Worm (Caenorhabditis elegans) whole organism, young adult: ENCODE results near the gene dhhc-6.
A peak's percentile ranks its signal among the peaks of the same experiment; 100 is the strongest.

Experiments
- B0035.1 ChIP-seq: sonication (generic microtip); optimal IDR thresholded peaks from 2 replicates; lab custom pipeline; 2016; ENCODE audit warnings: missing genetic modification characterization, mild to moderate bottlenecking, missing compliant biosample characterization, missing genotype, missing genetic modification reagents
- B0261.1 ChIP-seq: sonication (generic microtip); optimal IDR thresholded peaks from 2 replicates; lab custom pipeline; 2016; ENCODE audit warnings: mild to moderate bottlenecking, missing genetic modification characterization, moderate library complexity, missing compliant biosample characterization
- F37B4.10 ChIP-seq: fragments of 200-800 bp; sonication (Bioruptor generic); IDR thresholded peaks from 2 replicates; pipeline ENCODE4 v1.3.6; 2022; ENCODE audit warnings: missing genetic modification characterization, missing compliant biosample characterization
- F39B2.1 ChIP-seq: fragments of 200-800 bp; sonication (Bioruptor generic); IDR thresholded peaks from 2 replicates; pipeline ENCODE4 v1.3.6; 2022; ENCODE audit warnings: missing genetic modification reagents, missing genetic modification characterization, missing compliant biosample characterization
- F57C9.4 ChIP-seq: sonication (generic microtip); optimal IDR thresholded peaks from 2 replicates; lab custom pipeline; 2017; ENCODE audit warnings: mild to moderate bottlenecking, missing genetic modification characterization, missing compliant biosample characterization
- K11D2.4 ChIP-seq: fragments of 200-800 bp; sonication (Bioruptor generic); IDR thresholded peaks from 2 replicates; pipeline ENCODE4 v1.3.6; 2022; ENCODE audit warnings: missing genetic modification reagents, missing genetic modification characterization, missing compliant biosample characterization
- K12H6.12 ChIP-seq: fragments of 200-800 bp; sonication (Bioruptor generic); optimal IDR thresholded peaks from 2 replicates; lab custom pipeline; 2018; ENCODE audit warnings: mild to moderate bottlenecking, missing genetic modification characterization, missing compliant biosample characterization
- ama-1 ChIP-seq, 3 experiments: fragments of 150-350 bp in 1 of 3; sonication (generic microtip) in 2 of 3; optimal IDR thresholded peaks; 2 replicates each; lab custom pipeline; 2014 to 2018; ENCODE audit warnings: missing biosample characterization in 2 of 3, missing genetic modification characterization in 2 of 3, missing genetic modification reagents in 2 of 3
- cebp-2 ChIP-seq: fragments of 200-800 bp; sonication (Bioruptor generic); IDR thresholded peaks from 2 replicates; pipeline ENCODE4 v1.3.6; 2022; ENCODE audit warnings: missing genetic modification characterization, missing compliant biosample characterization
- ceh-100 ChIP-seq: fragments of 200-800 bp; sonication (Bioruptor generic); IDR thresholded peaks from 2 replicates; pipeline ENCODE4 v1.3.6; 2022; ENCODE audit warnings: missing genetic modification reagents, missing genetic modification characterization, missing compliant biosample characterization
- ceh-27 ChIP-seq: fragments of 200-800 bp; sonication (Bioruptor generic); optimal IDR thresholded peaks from 2 replicates; lab custom pipeline; 2018; ENCODE audit warnings: mild to moderate bottlenecking, missing genetic modification characterization, moderate library complexity, missing compliant biosample characterization
- egrh-3 ChIP-seq: fragments of 200-800 bp; sonication (Bioruptor generic); IDR thresholded peaks from 2 replicates; pipeline ENCODE4 v1.3.6; 2022; ENCODE audit warnings: missing genetic modification reagents, missing genetic modification characterization, missing compliant biosample characterization
- ets-4 ChIP-seq: fragments of 200-800 bp; sonication (Bioruptor generic); optimal IDR thresholded peaks from 2 replicates; lab custom pipeline; 2018; ENCODE audit warnings: mild to moderate bottlenecking, missing genetic modification characterization, missing compliant biosample characterization
- fkh-3 ChIP-seq: sonication (generic microtip); optimal IDR thresholded peaks from 2 replicates; lab custom pipeline; 2016; ENCODE audit warnings: mild to moderate bottlenecking, missing genetic modification characterization, missing compliant biosample characterization
- him-1 ChIP-seq: sonication (generic microtip); optimal IDR thresholded peaks from 2 replicates; lab custom pipeline; 2016; ENCODE audit warnings: missing genotype, missing genetic modification reagents, missing genetic modification characterization, missing compliant biosample characterization
- hlh-12 ChIP-seq: sonication (generic microtip); optimal IDR thresholded peaks from 2 replicates; lab custom pipeline; 2016; ENCODE audit warnings: missing genetic modification characterization, missing compliant biosample characterization
- hmg-1.2 ChIP-seq: fragments of 200-800 bp; sonication (Bioruptor generic); IDR thresholded peaks from 2 replicates; pipeline ENCODE4 v1.3.6; 2022; ENCODE audit warnings: missing genetic modification reagents, missing genetic modification characterization, missing compliant biosample characterization
- hrde-1 ChIP-seq: sonication (generic microtip); optimal IDR thresholded peaks from 2 replicates; lab custom pipeline; 2016; ENCODE audit warnings: missing genetic modification characterization, mild to moderate bottlenecking, missing compliant biosample characterization, moderate library complexity, missing genotype, missing genetic modification reagents, borderline replicate concordance
- hsf-1 ChIP-seq: fragments of 200-800 bp; sonication (Bioruptor generic); IDR thresholded peaks from 2 replicates; pipeline ENCODE4 v1.3.6; 2022; ENCODE audit warnings: missing genetic modification reagents, missing genetic modification characterization, missing compliant biosample characterization
- lin-54 ChIP-seq: fragments of 200-800 bp; sonication (Bioruptor generic); optimal IDR thresholded peaks from 2 replicates; lab custom pipeline; 2018; ENCODE audit warnings: mild to moderate bottlenecking, missing genetic modification characterization, missing compliant biosample characterization
- mel-28 ChIP-seq: sonication (generic microtip); optimal IDR thresholded peaks from 2 replicates; lab custom pipeline; 2016; ENCODE audit warnings: borderline replicate concordance, mild to moderate bottlenecking, missing genetic modification characterization, missing compliant biosample characterization
- mes-4 ChIP-seq: sonication (generic microtip); optimal IDR thresholded peaks from 2 replicates; lab custom pipeline; 2016; ENCODE audit warnings: missing genotype, missing genetic modification characterization, missing compliant biosample characterization
- nfya-2 ChIP-seq: fragments of 200-800 bp; sonication (Bioruptor generic); IDR thresholded peaks from 2 replicates; pipeline ENCODE4 v1.3.6; 2022; ENCODE audit warnings: missing genetic modification reagents, missing genetic modification characterization, missing compliant biosample characterization
- nfyb-1 ChIP-seq: fragments of 200-800 bp; sonication (Bioruptor generic); IDR thresholded peaks from 2 replicates; pipeline ENCODE4 v1.3.6; 2022; ENCODE audit warnings: missing genetic modification reagents, missing genetic modification characterization, missing compliant biosample characterization
- nhr-179 ChIP-seq: sonication (generic microtip); optimal IDR thresholded peaks from 2 replicates; lab custom pipeline; 2016; ENCODE audit warnings: mild to moderate bottlenecking, missing genetic modification characterization, missing compliant biosample characterization
- nhr-80 ChIP-seq: sonication (generic microtip); optimal IDR thresholded peaks from 2 replicates; lab custom pipeline; 2016; ENCODE audit warnings: missing genetic modification characterization, missing compliant biosample characterization
- somi-1 ChIP-seq: fragments of 200-800 bp; sonication (Bioruptor generic); optimal IDR thresholded peaks from 2 replicates; lab custom pipeline; 2018; ENCODE audit warnings: mild to moderate bottlenecking, missing genetic modification characterization, missing compliant biosample characterization
- unc-62 ChIP-seq: fragments of 150-350 bp; optimal IDR thresholded peaks from 2 replicates; lab custom pipeline; 2014; ENCODE audit warnings: missing biosample characterization, missing genetic modification reagents, missing genetic modification characterization
- ztf-22 ChIP-seq: fragments of 200-800 bp; sonication (Bioruptor generic); optimal IDR thresholded peaks from 2 replicates; lab custom pipeline; 2018; ENCODE audit warnings: mild to moderate bottlenecking, missing genetic modification characterization, moderate library complexity, missing compliant biosample characterization
- ztf-26 ChIP-seq: sonication (generic microtip); optimal IDR thresholded peaks from 2 replicates; lab custom pipeline; 2017; ENCODE audit warnings: missing genetic modification characterization, missing compliant biosample characterization
- ztf-3 ChIP-seq: fragments of 200-800 bp; sonication (Bioruptor generic); optimal IDR thresholded peaks from 2 replicates; lab custom pipeline; 2018; ENCODE audit warnings: mild to moderate bottlenecking, missing genetic modification characterization, missing compliant biosample characterization

The dhhc-6 gene

ce11 chrIV:12110339-12110738 is 14.4 kb upstream of the dhhc-6 start, which contains the start of gene col-129:
TSS of gene col-129 (minus strand) at chrIV:12110439.
- TF ChIP-seq ztf-22 (GFP tag; lab: Kevin White, UChicago) (no peak), nhr-179 (tag; lab: Kevin White, UChicago) (no peak), ceh-100 (GFP tag; lab: Robert Waterston, UW) (no peak), ama-1 (optimal IDR thresholded peaks at IDR 0.05; lab: Kevin White, UChicago) (no peak), ama-1 (GFP tag; optimal IDR thresholded peaks at IDR 0.05; lab: Kevin White, UChicago) (no peak)
- TF ChIP-seq, all 124 proteins: peak for 0

ce11 chrIV:12111477-12111876 is 13.3 kb upstream of the dhhc-6 start, which contains the start of gene dlc-2:
TSS of gene dlc-2 (minus strand) at chrIV:12111577.
- TF ChIP-seq ceh-27: no peak
- no peak for TF ChIP-seq nfyb-1 (GFP tag; lab: Robert Waterston, UW)
- no peak for TF ChIP-seq hmg-1.2 (GFP tag; lab: Robert Waterston, UW)

- TF ChIP-seq K11D2.4 (GFP tag; lab: Robert Waterston, UW) (no peak), hsf-1 (GFP tag; lab: Robert Waterston, UW) (no peak), F39B2.1 (GFP tag; lab: Robert Waterston, UW) (no peak), B0035.1 (tag; lab: Kevin White, UChicago) (no peak)
These were observed 11.7 kb upstream of the dhhc-6 start for ce11 chrIV:12113056-12113455.

- TF ChIP-seq F57C9.4 (tag; lab: Kevin White, UChicago): no peak
- no peak for TF ChIP-seq K12H6.12 (tag; lab: Kevin White, UChicago)
- no peak for TF ChIP-seq B0261.1 (tag; lab: Kevin White, UChicago)
- TF ChIP-seq hlh-12 (tag; lab: Kevin White, UChicago): no peak
- no peak for TF ChIP-seq hrde-1
- no peak for TF ChIP-seq ztf-3 (GFP tag; lab: Kevin White, UChicago)
- TF ChIP-seq hmg-1.2 (GFP tag; lab: Robert Waterston, UW): peak; percentile 66
- TF ChIP-seq unc-62: no peak
- no peak for TF ChIP-seq nfya-2 (GFP tag; lab: Robert Waterston, UW)
- 0 out of 2 replicates have a peak, but pooled peaks have one; percentile 23 for TF ChIP-seq cebp-2 (GFP tag; lab: Robert Waterston, UW)
- TF ChIP-seq ets-4 (GFP tag; lab: Kevin White, UChicago): no peak
These were observed 10.3 kb upstream of the dhhc-6 start for ce11 chrIV:12114498-12114897.

- TF ChIP-seq nhr-80 (tag; lab: Kevin White, UChicago) (no peak), F37B4.10 (GFP tag; lab: Robert Waterston, UW) (no peak), egrh-3 (GFP tag; lab: Robert Waterston, UW) (no peak), mes-4 (tag; lab: Kevin White, UChicago) (no peak), unc-62 (no peak), somi-1 (GFP tag; lab: Kevin White, UChicago) (no peak), fkh-3 (tag; lab: Kevin White, UChicago) (no peak), ztf-26 (no peak), hsf-1 (GFP tag; lab: Robert Waterston, UW) (no peak), mel-28 (no peak), ama-1 (optimal IDR thresholded peaks at IDR 0.05; lab: Kevin White, UChicago) (no peak), ama-1 (GFP tag; optimal IDR thresholded peaks at IDR 0.05; lab: Kevin White, UChicago) (no peak), him-1 (tag; lab: Kevin White, UChicago) (no peak), lin-54 (GFP tag; lab: Kevin White, UChicago) (no peak)
These were observed 4.2 kb upstream of the dhhc-6 start for ce11 chrIV:12120536-12120935.
